Fruit fly (Drosophila melanogaster) whole organism, wandering third instar larva: Measurements from ENCODE around the gene Hand.
A peak's percentile ranks its signal among the peaks of the same experiment; 100 is the strongest.

Experiments used
- CG32264 ChIP-seq: fragments of 200-800 bp; sonication (Bioruptor generic); optimal IDR thresholded peaks from 2 replicates; lab custom pipeline; 2016; ENCODE audit warnings: missing biosample characterization, missing genetic modification characterization
- CG9705 ChIP-seq: fragments of 200-800 bp; sonication (Bioruptor generic); optimal IDR thresholded peaks from 2 replicates; lab custom pipeline; 2018; ENCODE audit warnings: missing biosample characterization, mild to moderate bottlenecking, missing genetic modification characterization
- Dfd ChIP-seq: fragments of >200 bp; optimal IDR thresholded peaks from 2 replicates; lab custom pipeline; 2017; ENCODE audit warnings: missing biosample characterization, missing genetic modification characterization
- Dif ChIP-seq: fragments of 200-275, 200-300 bp; sonication (Bioruptor generic); optimal IDR thresholded peaks from 2 replicates; lab custom pipeline; 2018; ENCODE audit warnings: missing biosample characterization, missing genetic modification characterization; ENCODE audit not compliant: partially characterized antibody
- GATAd ChIP-seq: sonication (Bioruptor generic); optimal IDR thresholded peaks from 2 replicates; lab custom pipeline; 2016; ENCODE audit warnings: missing biosample characterization, missing genetic modification characterization
- HLH106 ChIP-seq: fragments of 200-800 bp; optimal IDR thresholded peaks from 3 replicates; lab custom pipeline; 2019; ENCODE audit warnings: missing biosample characterization, mild to moderate bottlenecking, missing genetic modification characterization, moderate library complexity
- Hnf4 ChIP-seq: fragments of 200-800 bp; sonication (Bioruptor generic); optimal IDR thresholded peaks from 2 replicates; lab custom pipeline; 2016; ENCODE audit warnings: missing biosample characterization, mild to moderate bottlenecking, missing genetic modification characterization
- Hr78 ChIP-seq: fragments of >200 bp; optimal IDR thresholded peaks from 2 replicates; lab custom pipeline; 2017; ENCODE audit warnings: missing biosample characterization, missing genetic modification characterization
- Hr83 ChIP-seq: fragments of 200-300 bp; sonication (Bioruptor generic); optimal IDR thresholded peaks from 2 replicates; lab custom pipeline; 2016; ENCODE audit warnings: missing biosample characterization, mild to moderate bottlenecking, missing genetic modification characterization, moderate library complexity; ENCODE audit not compliant: poor library complexity, severe bottlenecking
- Jra ChIP-seq: sonication (Bioruptor generic); optimal IDR thresholded peaks from 2 replicates; lab custom pipeline; 2016; ENCODE audit warnings: missing biosample characterization, missing genetic modification characterization
- Mio ChIP-seq: sonication (Bioruptor generic); optimal IDR thresholded peaks from 2 replicates; lab custom pipeline; 2016; ENCODE audit warnings: missing biosample characterization, missing genetic modification characterization
- Myc ChIP-seq: fragments of >200 bp; optimal IDR thresholded peaks from 2 replicates; lab custom pipeline; 2017
- N ChIP-seq: fragments of >200 bp; optimal IDR thresholded peaks from 2 replicates; lab custom pipeline; 2018; ENCODE audit warnings: missing biosample characterization, missing external identifiers, missing genetic modification characterization
- OdsH ChIP-seq: fragments of 200-800 bp; sonication (Bioruptor generic); optimal IDR thresholded peaks from 2 replicates; lab custom pipeline; 2016; ENCODE audit warnings: missing biosample characterization, mild to moderate bottlenecking, missing genetic modification characterization
- Rel ChIP-seq, 2 experiments: fragments of 200-800 bp; sonication (Bioruptor generic) in 1 of 2; optimal IDR thresholded peaks; 2 replicates in 1 of 2; 3 replicates in 1 of 2; lab custom pipeline; 2016 to 2019; ENCODE audit warnings: mild to moderate bottlenecking in 2 of 2, missing biosample characterization in 2 of 2, missing genetic modification characterization in 2 of 2, moderate library complexity in 1 of 2
- Sp1 ChIP-seq: fragments of 200-800 bp; sonication (Bioruptor generic); optimal IDR thresholded peaks from 3 replicates; lab custom pipeline; 2019; ENCODE audit warnings: missing biosample characterization, mild to moderate bottlenecking, missing genetic modification characterization, moderate library complexity
- Vsx2 ChIP-seq: fragments of 200-300, 225-300 bp; sonication (Bioruptor generic); optimal IDR thresholded peaks from 2 replicates; lab custom pipeline; 2018; ENCODE audit warnings: missing biosample characterization, missing genetic modification characterization; ENCODE audit not compliant: partially characterized antibody
- br ChIP-seq: fragments of 200-800 bp; sonication (Bioruptor generic); optimal IDR thresholded peaks from 2 replicates; lab custom pipeline; 2016; ENCODE audit warnings: missing biosample characterization, missing genetic modification characterization
- brk ChIP-seq: fragments of 200-800 bp; sonication (Bioruptor generic); optimal IDR thresholded peaks from 2 replicates; lab custom pipeline; 2016; ENCODE audit warnings: missing biosample characterization, mild to moderate bottlenecking, missing genetic modification characterization
- dl ChIP-seq, 2 experiments: fragments of 175-275, 200-275 bp in 1 of 2; fragments of 200-275 bp in 1 of 2; sonication (Bioruptor generic); optimal IDR thresholded peaks; lab custom pipeline; 2018; ENCODE audit warnings: mild to moderate bottlenecking in 2 of 2, missing biosample characterization in 2 of 2, missing genetic modification characterization in 2 of 2, moderate library complexity in 2 of 2; ENCODE audit not compliant: partially characterized antibody in 2 of 2, insufficient read depth in 1 of 2
- dmrt93B ChIP-seq: fragments of 200-800 bp; sonication (Bioruptor generic); optimal IDR thresholded peaks from 2 replicates; lab custom pipeline; 2018; ENCODE audit warnings: missing biosample characterization, mild to moderate bottlenecking, missing genetic modification characterization
- dsf ChIP-seq: sonication (Bioruptor generic); optimal IDR thresholded peaks from 2 replicates; lab custom pipeline; 2016; ENCODE audit warnings: missing biosample characterization, missing genetic modification characterization, borderline replicate concordance
- h ChIP-seq: fragments of 200-800 bp; sonication (Bioruptor generic); optimal IDR thresholded peaks from 3 replicates; lab custom pipeline; 2016; ENCODE audit warnings: missing biosample characterization, mild to moderate bottlenecking, missing genetic modification characterization
- pan ChIP-seq: fragments of >200 bp; optimal IDR thresholded peaks from 2 replicates; lab custom pipeline; 2017
- psq ChIP-seq: fragments of 200-800 bp; sonication (Bioruptor generic); optimal IDR thresholded peaks from 3 replicates; lab custom pipeline; 2017; ENCODE audit warnings: missing biosample characterization, mild to moderate bottlenecking, missing genetic modification characterization, moderate library complexity
- rgr ChIP-seq: fragments of 200-800 bp; sonication (Bioruptor generic); optimal IDR thresholded peaks from 3 replicates; lab custom pipeline; 2016; ENCODE audit warnings: missing biosample characterization, mild to moderate bottlenecking, missing genetic modification characterization
- sage ChIP-seq: fragments of 200-800 bp; sonication (Bioruptor generic); optimal IDR thresholded peaks from 2 replicates; lab custom pipeline; 2016; ENCODE audit warnings: missing biosample characterization, mild to moderate bottlenecking, missing genetic modification characterization
- sv ChIP-seq: fragments of 200-800 bp; sonication (Bioruptor generic); optimal IDR thresholded peaks from 3 replicates; lab custom pipeline; 2016; ENCODE audit warnings: missing biosample characterization, missing genetic modification characterization
- tai ChIP-seq: sonication (Bioruptor generic); optimal IDR thresholded peaks from 2 replicates; lab custom pipeline; 2016; ENCODE audit warnings: missing biosample characterization, missing genetic modification characterization
- usp ChIP-seq: fragments of >200 bp; optimal IDR thresholded peaks from 2 replicates; lab custom pipeline; 2017; ENCODE audit warnings: missing biosample characterization, missing genetic modification characterization
- woc ChIP-seq: sonication (Bioruptor generic); optimal IDR thresholded peaks from 2 replicates; lab custom pipeline; 2016; ENCODE audit warnings: missing biosample characterization, mild to moderate bottlenecking, missing genetic modification characterization

Hand gene

DNA sequence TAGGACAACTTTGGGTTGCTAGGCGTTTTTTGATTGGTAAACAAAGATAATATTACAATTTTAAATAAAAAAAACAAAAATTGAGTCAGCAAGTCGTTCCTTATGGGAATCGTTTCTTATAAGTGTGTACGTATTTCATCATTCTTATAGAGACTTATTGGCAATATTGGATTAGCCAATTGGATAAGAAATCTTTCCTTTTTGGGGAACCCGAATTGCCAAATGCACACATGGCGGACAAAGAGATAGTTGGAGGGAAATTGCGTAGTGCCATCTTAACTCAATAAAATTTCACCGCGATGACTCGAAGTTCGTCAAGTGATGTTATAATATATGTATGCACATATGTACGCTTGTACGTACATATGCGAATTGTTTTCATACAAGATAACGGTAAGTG, 3.9 kb downstream of the Hand start:
- no peak for TF ChIP-seq GATAd (GFP tag; lab: Kevin White, UChicago)
- TF ChIP-seq Jra = no peak
- no peak for TF ChIP-seq dl (GFP tag; optimal IDR thresholded peaks at IDR 0.05; lab: Kevin White, UChicago; ENCODE audit: insufficient read depth in 1 of 2, partially characterized antibody in 2 of 2)
- TF ChIP-seq woc (GFP tag; lab: Kevin White, UChicago) = no peak
- TF ChIP-seq tai (GFP tag; lab: Kevin White, UChicago) = no peak
- TF ChIP-seq Vsx2 (GFP tag; lab: Kevin White, UChicago) = no peak
- no peak for TF ChIP-seq Dif (GFP tag; lab: Kevin White, UChicago)
- TF ChIP-seq h (GFP tag; lab: Kevin White, UChicago) = no peak
- TF ChIP-seq CG9705 (GFP tag; lab: Kevin White, UChicago) = no peak
- no peak for TF ChIP-seq sv (GFP tag; lab: Kevin White, UChicago)
- TF ChIP-seq Hr78 (GFP tag; lab: Kevin White, UChicago) = no peak
- TF ChIP-seq N = no peak
- TF ChIP-seq Dfd = no peak
- no peak for TF ChIP-seq br (GFP tag; lab: Kevin White, UChicago)
- TF ChIP-seq HLH106 (tag; lab: Kevin White, UChicago) = no peak
- no peak for TF ChIP-seq OdsH (GFP tag; lab: Kevin White, UChicago)
- no peak for TF ChIP-seq psq (GFP tag; lab: Kevin White, UChicago)
- no peak for TF ChIP-seq pan (lab: Kevin White, UChicago)
- no peak for TF ChIP-seq rgr (GFP tag; lab: Kevin White, UChicago)

DNA sequence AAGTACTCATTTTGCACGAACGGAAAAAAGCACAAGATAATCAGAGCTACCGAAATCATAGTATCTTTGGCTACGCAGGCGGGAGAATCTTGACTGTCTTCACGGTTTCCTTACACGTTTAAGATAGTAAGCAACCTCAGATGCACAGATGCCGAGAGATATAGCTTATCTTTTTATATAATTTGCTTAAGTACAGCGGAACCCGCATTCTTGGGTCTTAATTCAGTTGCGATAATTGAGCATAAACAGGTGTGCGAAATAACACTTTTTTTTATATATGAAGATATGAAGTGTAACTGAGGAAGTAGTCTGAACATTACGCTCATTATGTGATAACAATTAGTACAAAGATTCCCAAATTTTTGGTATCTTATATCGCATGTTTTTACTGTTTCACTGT, 14.4 kb downstream of the Hand start, which contains the start of gene CG34043:
TSS of gene CG34043 (minus strand) at position 101 of the 400 bp plus-strand sequence.
- TF ChIP-seq brk (GFP tag; lab: Kevin White, UChicago) = no peak
- no peak for TF ChIP-seq Mio (GFP tag; lab: Kevin White, UChicago)
- no peak for TF ChIP-seq usp (GFP tag; lab: Kevin White, UChicago)
- TF ChIP-seq OdsH (GFP tag; lab: Kevin White, UChicago) = no peak
- no peak for TF ChIP-seq woc (GFP tag; lab: Kevin White, UChicago)
- TF ChIP-seq Hnf4 = no peak
- TF ChIP-seq Jra = no peak
- TF ChIP-seq N = no peak
- TF ChIP-seq h (GFP tag; lab: Kevin White, UChicago) = no peak
- TF ChIP-seq Hr78 (GFP tag; lab: Kevin White, UChicago) = no peak
- TF ChIP-seq HLH106 (tag; lab: Kevin White, UChicago) = no peak
- no peak for TF ChIP-seq dsf (GFP tag; lab: Kevin White, UChicago)
- no peak for TF ChIP-seq Rel (GFP tag; optimal IDR thresholded peaks at IDR 0.05; lab: Kevin White, UChicago)
- no peak for TF ChIP-seq Rel (tag; optimal IDR thresholded peaks at IDR 0.05; lab: Kevin White, UChicago)
- TF ChIP-seq sv (GFP tag; lab: Kevin White, UChicago) = no peak
- no peak for TF ChIP-seq Myc
- TF ChIP-seq dl (GFP tag; optimal IDR thresholded peaks at IDR 0.05; lab: Kevin White, UChicago; ENCODE audit: insufficient read depth in 1 of 2, partially characterized antibody in 2 of 2) = no peak
- TF ChIP-seq Dfd = no peak
- no peak for TF ChIP-seq Hr83
- no peak for TF ChIP-seq psq (GFP tag; lab: Kevin White, UChicago)
- TF ChIP-seq, all 38 proteins: peak for 0

DNA sequence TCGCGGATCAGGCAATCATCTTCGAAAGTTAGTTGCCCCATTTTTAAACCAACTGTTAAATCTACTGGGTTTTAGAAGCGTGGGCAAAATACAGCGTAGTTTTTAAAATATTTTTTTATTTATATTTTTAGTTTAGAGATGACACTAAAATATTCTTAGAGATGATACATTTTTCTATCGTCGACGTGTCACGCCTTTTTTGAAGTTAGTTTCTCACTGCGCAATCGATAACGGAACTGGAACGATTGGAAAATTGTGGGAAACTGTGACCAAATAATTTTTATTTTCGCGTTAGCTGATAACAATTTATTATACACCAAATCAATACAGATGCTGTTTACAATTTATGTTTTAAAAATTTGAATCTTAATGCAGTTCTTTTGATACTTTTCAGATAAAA, 16.5 kb downstream of the Hand start, which contains the start of gene Utx:
TSS of gene Utx (minus strand) at position 154 of the 400 bp plus-strand sequence.
- TF ChIP-seq Hr83 (peak; percentile 23), woc (GFP tag; lab: Kevin White, UChicago) (peak; percentile 71), h (GFP tag; lab: Kevin White, UChicago) (no peak)

DNA sequence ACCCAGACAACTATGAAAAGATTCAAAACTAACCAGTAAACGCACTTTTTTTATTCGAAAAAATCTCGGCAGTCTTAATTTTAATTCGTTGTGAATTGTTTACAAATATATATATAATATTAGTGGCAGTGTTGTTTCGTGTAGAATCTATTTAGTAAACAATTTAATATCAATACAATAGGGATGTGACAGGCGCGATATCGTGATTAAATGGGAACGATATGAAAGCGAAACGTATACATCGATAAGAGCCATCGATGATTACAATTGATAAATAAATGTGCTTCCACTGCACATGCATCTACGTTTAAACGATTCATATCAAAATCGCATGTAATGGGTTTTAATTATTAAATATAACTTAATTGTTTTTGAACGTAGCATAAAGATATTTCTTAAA, 17.8 kb downstream of the Hand start:
- TF ChIP-seq N (no peak), GATAd (GFP tag; lab: Kevin White, UChicago) (no peak), h (GFP tag; lab: Kevin White, UChicago) (no peak), Sp1 (no peak), HLH106 (tag; lab: Kevin White, UChicago) (no peak), brk (GFP tag; lab: Kevin White, UChicago) (peak; percentile 12), woc (GFP tag; lab: Kevin White, UChicago) (peak; percentile 27), dmrt93B (GFP tag; lab: Kevin White, UChicago) (no peak), sv (GFP tag; lab: Kevin White, UChicago) (no peak), sage (no peak), Hr83 (peak; percentile 74), usp (GFP tag; lab: Kevin White, UChicago) (no peak), CG32264 (GFP tag; lab: Kevin White, UChicago) (no peak)
- TF ChIP-seq, all 38 proteins: peak for 3
